Worm (Caenorhabditis elegans): ENCODE results near the gene gcy-23.
"Not testable (repeated sequence)": the region's sequence is repeated elsewhere in the genome, so short reads cannot be mapped to it uniquely, and the experiment has no call there.

- TF ChIP-seq ceh-16 (tag; optimal IDR thresholded peaks at IDR 0.05); sem-4 (tag; optimal IDR thresholded peaks at IDR 0.05); blmp-1 (tag; optimal IDR thresholded peaks at IDR 0.05; ENCODE audit: insufficient read depth); nhr-10 (tag; optimal IDR thresholded peaks at IDR 0.05); unc-62 (GFP tag; optimal IDR thresholded peaks at IDR 0.05); lsy-2 (tag; optimal IDR thresholded peaks at IDR 0.05); lin-13 (GFP tag; optimal IDR thresholded peaks at IDR 0.05): not testable (repeated sequence)
Observed at ce11 chrIV:3303690-3304089, 14.6 kb upstream of the gcy-23 start, which contains the start of gene idpp-12.
